Worm (Caenorhabditis elegans): ENCODE data around the gene ttr-46.

DNA sequence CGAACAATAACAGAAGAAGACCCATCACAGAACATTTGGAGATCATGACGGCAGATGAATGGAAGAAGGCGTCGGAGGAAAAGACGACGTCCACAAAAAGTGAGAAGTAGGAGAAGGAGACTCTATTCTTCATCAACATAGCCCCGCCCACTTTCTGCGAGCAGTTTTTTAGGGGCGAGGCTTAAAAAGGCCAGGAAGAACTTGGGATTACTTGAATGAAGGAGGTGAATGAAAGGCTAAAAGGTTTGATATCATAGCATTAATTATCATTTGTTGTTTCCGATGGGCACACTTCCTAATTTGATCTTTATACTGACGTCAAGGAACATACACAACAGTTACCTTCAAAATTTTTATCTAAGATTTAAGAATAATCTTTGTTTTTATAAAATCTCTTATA lies 2.2 kb upstream of the ttr-46 start, which contains the start of gene nlp-58:
- TF ChIP-seq nhr-76 (tag; optimal IDR thresholded peaks at IDR 0.05) (no peak), lir-3 (tag; optimal IDR thresholded peaks at IDR 0.05; ENCODE audit: poor library complexity) (no peak), nhr-77 (tag; optimal IDR thresholded peaks at IDR 0.05) (no peak), zip-4 (GFP tag; optimal IDR thresholded peaks at IDR 0.05) (no peak), lin-15B (tag; optimal IDR thresholded peaks at IDR 0.05) (no peak), nhr-12 (tag; optimal IDR thresholded peaks at IDR 0.05) (no peak)
